Worm (Caenorhabditis elegans) whole organism, L1 larva: ENCODE data around the gene cpg-1.

Experiments
- aly-2 ChIP-seq: fragments of 150-350 bp; optimal IDR thresholded peaks from 2 replicates; lab custom pipeline; 2014; ENCODE audit warnings: missing biosample characterization, missing genetic modification characterization
- ama-1 ChIP-seq: fragments of 150-350 bp; optimal IDR thresholded peaks from 2 replicates; lab custom pipeline; 2014
- ceh-82 ChIP-seq, 3 experiments: fragments of 150-350 bp in 1 of 3; sonication (generic microtip) in 2 of 3; optimal IDR thresholded peaks; 2 replicates each; lab custom pipeline; 2014 to 2017; ENCODE audit warnings: missing biosample characterization in 3 of 3, missing genetic modification characterization in 3 of 3
- elt-3 ChIP-seq, 6 experiments: fragments of 150-350 bp in 1 of 6; sonication (generic microtip); optimal IDR thresholded peaks; 2 replicates each; lab custom pipeline; 2017 to 2018; ENCODE audit warnings: missing biosample characterization in 6 of 6, missing genetic modification characterization in 6 of 6, inconsistent platforms in 1 of 6
- lsy-2 ChIP-seq, 2 experiments: fragments of 150-350 bp; optimal IDR thresholded peaks; 2 replicates each; lab custom pipeline; 2014; ENCODE audit warnings: missing biosample characterization in 2 of 2, missing genetic modification characterization in 2 of 2
- mab-9 ChIP-seq: fragments of 200-800 bp; sonication (Bioruptor generic); IDR thresholded peaks from 2 replicates; pipeline ENCODE4 v1.3.6; 2022; ENCODE audit warnings: missing genetic modification reagents, missing genetic modification characterization, missing compliant biosample characterization
- nhr-12 ChIP-seq: sonication (generic microtip); optimal IDR thresholded peaks from 2 replicates; lab custom pipeline; 2017; ENCODE audit warnings: missing biosample characterization, missing genetic modification characterization
- nhr-28 ChIP-seq: fragments of 150-350 bp; optimal IDR thresholded peaks from 2 replicates; lab custom pipeline; 2014; ENCODE audit warnings: missing biosample characterization, missing genetic modification characterization
- pag-3 ChIP-seq: sonication (generic microtip); optimal IDR thresholded peaks from 2 replicates; lab custom pipeline; 2017; ENCODE audit warnings: missing genetic modification characterization, mild to moderate bottlenecking, missing compliant biosample characterization, antibody characterized with exemption, borderline replicate concordance; ENCODE audit not compliant: insufficient read depth
- snpc-4 ChIP-seq: fragments of 150-350 bp; optimal IDR thresholded peaks from 2 replicates; lab custom pipeline; 2014; ENCODE audit warnings: missing biosample characterization, missing genetic modification characterization

DNA sequence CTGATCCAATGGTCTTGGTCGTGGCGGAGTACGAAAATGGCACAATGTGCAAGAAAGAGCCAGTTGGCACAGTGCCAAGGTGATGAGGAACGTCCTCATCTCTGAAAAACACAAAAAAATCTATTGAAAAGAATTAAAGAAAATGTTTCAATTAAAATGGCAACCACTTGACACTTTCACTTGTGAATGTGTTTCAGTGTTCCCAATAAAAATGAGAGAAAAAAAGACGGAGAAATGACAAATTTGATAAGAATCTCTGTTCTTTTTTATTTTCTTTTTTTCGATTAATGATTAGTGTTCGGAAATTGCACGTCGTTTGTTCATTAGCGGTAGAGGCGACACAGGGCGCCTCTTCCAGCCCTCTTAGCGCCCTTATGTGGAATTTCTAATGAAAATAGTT, 21.9 kb upstream of the cpg-1 start, which contains the start of gene ndg-4:
- TF ChIP-seq aly-2 (tag; lab: Kevin White, UChicago) (no peak), ceh-82 (tag; optimal IDR thresholded peaks at IDR 0.05; lab: Kevin White, UChicago) (no peak), pag-3 (no peak), mab-9 (GFP tag; lab: Robert Waterston, UW) (no peak), nhr-12 (tag; lab: Kevin White, UChicago) (no peak), elt-3 (tag; optimal IDR thresholded peaks at IDR 0.05; lab: Kevin White, UChicago) (no peak), nhr-28 (tag; lab: Kevin White, UChicago) (no peak), snpc-4 (tag; lab: Kevin White, UChicago) (no peak), lsy-2 (tag; optimal IDR thresholded peaks at IDR 0.05; lab: Kevin White, UChicago) (no peak), ama-1 (lab: Kevin White, UChicago) (no peak)
